Worm (Caenorhabditis elegans): ENCODE results near the gene C23G10.2.

DNA sequence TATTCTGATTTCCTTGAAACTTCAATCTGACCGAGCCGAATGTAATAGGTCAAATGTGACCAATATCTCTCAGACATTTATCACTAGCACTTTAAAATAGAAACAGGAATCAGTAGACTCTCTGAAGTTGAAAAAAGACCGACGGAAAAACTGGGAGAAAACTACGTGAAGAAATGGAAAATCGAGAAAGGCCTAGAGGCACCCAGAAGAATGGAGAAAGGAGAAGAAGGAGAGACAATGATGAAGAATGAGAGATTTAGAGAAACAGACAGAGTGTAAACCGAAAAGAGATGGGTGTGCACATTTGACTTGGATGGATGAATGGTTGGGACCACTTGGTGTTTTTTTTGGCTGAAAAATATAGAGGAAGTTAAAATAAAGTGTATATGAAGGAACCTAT lies 37.8 kb upstream of the C23G10.2 start:
- TF ChIP-seq Y95B8A.8 (GFP tag; IDR thresholded peaks at IDR 0.05) (no peak), nfyb-1 (GFP tag; IDR thresholded peaks at IDR 0.05) (no peak), Y53G8AR.9 (GFP tag; conservative IDR thresholded peaks at IDR 0.05) (no peak)
